Fruit fly (Drosophila melanogaster) whole organism, embryonic: Measurements from ENCODE around the gene Ppm1.

ENCODE experiments used
- Awh ChIP-seq: fragments of 200-800 bp; sonication (Bioruptor generic); IDR thresholded peaks from 2 replicates; pipeline ENCODE4, ENCODE4 v1.3.6; 2022; ENCODE audit warnings: missing biosample characterization, missing genetic modification characterization
- B-H2 ChIP-seq: fragments of 200-800 bp; sonication (Bioruptor generic); optimal IDR thresholded peaks from 2 replicates; lab custom pipeline; 2018; ENCODE audit warnings: missing biosample characterization, mild to moderate bottlenecking, missing genetic modification characterization
- CG10565 ChIP-seq: fragments of 200-800 bp; sonication (Bioruptor generic); optimal IDR thresholded peaks from 3 replicates; lab custom pipeline; 2016; ENCODE audit warnings: missing biosample characterization, mild to moderate bottlenecking, missing genetic modification characterization
- CG12155 ChIP-seq: fragments of 200-800 bp; sonication (Bioruptor generic); optimal IDR thresholded peaks from 3 replicates; lab custom pipeline; 2016; ENCODE audit warnings: missing biosample characterization, missing genetic modification characterization
- CG12391 ChIP-seq: fragments of 200-800 bp; sonication (Bioruptor generic); optimal IDR thresholded peaks from 3 replicates; lab custom pipeline; 2018; ENCODE audit warnings: missing biosample characterization, mild to moderate bottlenecking, missing genetic modification characterization, moderate library complexity
- CG13624 ChIP-seq: fragments of 200-800 bp; sonication (Bioruptor generic); optimal IDR thresholded peaks from 2 replicates; lab custom pipeline; 2016; ENCODE audit warnings: missing biosample characterization, missing genetic modification characterization
- CG13894 ChIP-seq: fragments of 200-800 bp; sonication (Bioruptor generic); optimal IDR thresholded peaks from 3 replicates; lab custom pipeline; 2018; ENCODE audit warnings: missing biosample characterization, mild to moderate bottlenecking, missing genetic modification characterization, moderate library complexity
- CG15514 ChIP-seq: fragments of 200-800 bp; sonication (Bioruptor generic); optimal IDR thresholded peaks from 3 replicates; lab custom pipeline; 2017; ENCODE audit warnings: missing biosample characterization, missing genetic modification characterization, mild to moderate bottlenecking, moderate library complexity, missing genetic modification reagents
- CG17612 ChIP-seq: fragments of 200-800 bp; sonication (Bioruptor generic); IDR thresholded peaks from 2 replicates; pipeline ENCODE4 v1.3.6; 2022; ENCODE audit warnings: missing biosample characterization, missing genetic modification characterization
- CG17802 ChIP-seq: fragments of 200-800 bp; sonication (Bioruptor generic); optimal IDR thresholded peaks from 2 replicates; lab custom pipeline; 2018; ENCODE audit warnings: missing biosample characterization, mild to moderate bottlenecking, missing genetic modification characterization, moderate library complexity
- CG4617 ChIP-seq: fragments of 200-800 bp; sonication (Bioruptor generic); optimal IDR thresholded peaks from 3 replicates; lab custom pipeline; 2016; ENCODE audit warnings: missing biosample characterization, missing genetic modification characterization, borderline replicate concordance
- CG6272 ChIP-seq: fragments of 200-800 bp; sonication (Bioruptor generic); IDR thresholded peaks from 2 replicates; pipeline ENCODE4 v1.3.6; 2022; ENCODE audit warnings: missing biosample characterization, missing genetic modification characterization
- CG7786 ChIP-seq: fragments of 200-800 bp; sonication (Bioruptor generic); optimal IDR thresholded peaks from 2 replicates; lab custom pipeline; 2016; ENCODE audit warnings: missing biosample characterization, missing genetic modification characterization
- D19B ChIP-seq: fragments of 200-800 bp; sonication (Bioruptor generic); optimal IDR thresholded peaks from 2 replicates; lab custom pipeline; 2017; ENCODE audit warnings: missing biosample characterization, mild to moderate bottlenecking, missing genetic modification characterization
- Dad ChIP-seq: fragments of 200-800 bp; sonication (Bioruptor generic); optimal IDR thresholded peaks from 3 replicates; lab custom pipeline; 2016; ENCODE audit warnings: missing biosample characterization, missing genetic modification characterization
- Drgx ChIP-seq: fragments of 200-800 bp; sonication (Bioruptor generic); IDR thresholded peaks from 2 replicates; pipeline ENCODE4 v1.3.6; 2022; ENCODE audit warnings: missing biosample characterization, missing genetic modification characterization
- ERR ChIP-seq: fragments of 200-800 bp; sonication (Bioruptor generic); optimal IDR thresholded peaks from 2 replicates; lab custom pipeline; 2016; ENCODE audit warnings: missing biosample characterization, missing genetic modification characterization
- Fer2 ChIP-seq: fragments of 200-800 bp; sonication (Bioruptor generic); optimal IDR thresholded peaks from 2 replicates; lab custom pipeline; 2018; ENCODE audit warnings: missing biosample characterization, mild to moderate bottlenecking, missing genetic modification characterization, moderate library complexity
- HmgD ChIP-seq: fragments of 200-800 bp; sonication (Bioruptor generic); optimal IDR thresholded peaks from 3 replicates; lab custom pipeline; 2016; ENCODE audit warnings: missing biosample characterization, missing genetic modification characterization
- Hr51 ChIP-seq, 2 experiments: fragments of 200-800 bp; sonication (Bioruptor generic); optimal IDR thresholded peaks; 2 replicates in 1 of 2; 3 replicates in 1 of 2; lab custom pipeline; 2016 to 2018; ENCODE audit warnings: missing biosample characterization in 2 of 2, missing genetic modification characterization in 2 of 2, mild to moderate bottlenecking in 1 of 2, moderate library complexity in 1 of 2
- MESR4 ChIP-seq: fragments of 200-800 bp; sonication (Bioruptor generic); optimal IDR thresholded peaks from 2 replicates; lab custom pipeline; 2018; ENCODE audit warnings: missing biosample characterization, mild to moderate bottlenecking, missing genetic modification characterization, moderate library complexity
- MTF-1 ChIP-seq: fragments of 200-800 bp; sonication (Bioruptor generic); optimal IDR thresholded peaks from 2 replicates; lab custom pipeline; 2018; ENCODE audit warnings: missing biosample characterization, mild to moderate bottlenecking, missing genetic modification characterization, borderline replicate concordance
- Max ChIP-seq: fragments of 200-800 bp; sonication (Bioruptor generic); optimal IDR thresholded peaks from 2 replicates; lab custom pipeline; 2016; ENCODE audit warnings: missing biosample characterization, mild to moderate bottlenecking, missing genetic modification characterization
- Meics ChIP-seq: fragments of 200-800 bp; sonication (Bioruptor generic); optimal IDR thresholded peaks from 2 replicates; lab custom pipeline; 2017; ENCODE audit warnings: missing biosample characterization, mild to moderate bottlenecking, missing genetic modification characterization
- NfI ChIP-seq: fragments of 200-800 bp; sonication (Bioruptor generic); optimal IDR thresholded peaks from 3 replicates; lab custom pipeline; 2018; ENCODE audit warnings: missing biosample characterization, mild to moderate bottlenecking, missing genetic modification characterization, moderate library complexity
- PHDP ChIP-seq: fragments of 200-800 bp; sonication (Bioruptor generic); optimal IDR thresholded peaks from 3 replicates; lab custom pipeline; 2018; ENCODE audit warnings: missing biosample characterization, mild to moderate bottlenecking, missing genetic modification characterization, moderate library complexity
- Xbp1 ChIP-seq: fragments of 200-800 bp; sonication (Bioruptor generic); optimal IDR thresholded peaks from 3 replicates; lab custom pipeline; 2016; ENCODE audit warnings: missing biosample characterization, mild to moderate bottlenecking, missing genetic modification characterization
- amos ChIP-seq: fragments of 200-800 bp; sonication (Bioruptor generic); IDR thresholded peaks from 2 replicates; pipeline ENCODE4 v1.3.6; 2022; ENCODE audit warnings: missing biosample characterization, missing genetic modification characterization; ENCODE audit not compliant: partially characterized antibody
- bab2 ChIP-seq: fragments of 200-800 bp; sonication (Bioruptor generic); optimal IDR thresholded peaks from 2 replicates; lab custom pipeline; 2016; ENCODE audit warnings: missing biosample characterization, missing genetic modification characterization
- bsh ChIP-seq, 2 experiments: fragments of 200-800 bp; sonication (Bioruptor generic); optimal IDR thresholded peaks; 2 replicates each; lab custom pipeline; 2017 to 2018; ENCODE audit warnings: mild to moderate bottlenecking in 2 of 2, missing biosample characterization in 2 of 2, missing genetic modification characterization in 2 of 2, moderate library complexity in 1 of 2
- cato ChIP-seq: fragments of 200-800 bp; sonication (Bioruptor generic); optimal IDR thresholded peaks from 2 replicates; lab custom pipeline; 2016; ENCODE audit warnings: missing biosample characterization, missing genetic modification characterization, borderline replicate concordance
- chinmo ChIP-seq: fragments of 200-800 bp; sonication (Bioruptor generic); IDR thresholded peaks from 4 replicates; pipeline ENCODE4 v1.3.6; 2022; ENCODE audit warnings: missing biosample characterization, missing genetic modification characterization; ENCODE audit not compliant: partially characterized antibody
- ci ChIP-seq: fragments of 200-800 bp; sonication (Bioruptor generic); IDR thresholded peaks from 3 replicates; pipeline ENCODE4 v1.3.6; 2022; ENCODE audit warnings: missing biosample characterization, missing genetic modification characterization
- cwo ChIP-seq: fragments of 200-800 bp; sonication (Bioruptor generic); optimal IDR thresholded peaks from 3 replicates; lab custom pipeline; 2017; ENCODE audit warnings: missing biosample characterization, missing genetic modification characterization, mild to moderate bottlenecking, moderate library complexity, missing genetic modification reagents
- dpn ChIP-seq, 2 experiments: fragments of 200-800 bp; sonication (Bioruptor generic); optimal IDR thresholded peaks; 3 replicates each; lab custom pipeline; 2016; ENCODE audit warnings: missing biosample characterization in 2 of 2, missing genetic modification characterization in 2 of 2
- fd102C ChIP-seq: fragments of 200-800 bp; sonication (Bioruptor generic); optimal IDR thresholded peaks from 2 replicates; lab custom pipeline; 2018; ENCODE audit warnings: missing biosample characterization, mild to moderate bottlenecking, missing genetic modification characterization, moderate library complexity
- fu2 ChIP-seq: fragments of 200-800 bp; sonication (Bioruptor generic); optimal IDR thresholded peaks from 2 replicates; lab custom pipeline; 2016; ENCODE audit warnings: missing biosample characterization, missing genetic modification characterization
- hb ChIP-seq: fragments of 200-800 bp; sonication (Bioruptor generic); IDR thresholded peaks from 3 replicates; pipeline ENCODE4 v1.3.6; 2022; ENCODE audit warnings: missing biosample characterization, missing genetic modification characterization; ENCODE audit not compliant: partially characterized antibody
- lbe ChIP-seq: fragments of 200-800 bp; sonication (Bioruptor generic); optimal IDR thresholded peaks from 2 replicates; lab custom pipeline; 2016; ENCODE audit warnings: missing biosample characterization, mild to moderate bottlenecking, missing genetic modification characterization
- pfk ChIP-seq: fragments of 200-800 bp; sonication (Bioruptor generic); optimal IDR thresholded peaks from 2 replicates; lab custom pipeline; 2018; ENCODE audit warnings: missing biosample characterization, mild to moderate bottlenecking, missing genetic modification characterization, moderate library complexity
- pum ChIP-seq: fragments of 200-800 bp; sonication (Bioruptor generic); optimal IDR thresholded peaks from 2 replicates; lab custom pipeline; 2016; ENCODE audit warnings: missing biosample characterization, missing genetic modification characterization
- ranshi ChIP-seq: fragments of 200-800 bp; sonication (Bioruptor generic); IDR thresholded peaks from 2 replicates; pipeline ENCODE4 v1.3.6; 2022; ENCODE audit warnings: missing biosample characterization, missing genetic modification characterization
- sd ChIP-seq: fragments of 200-800 bp; sonication (Bioruptor generic); optimal IDR thresholded peaks from 3 replicates; lab custom pipeline; 2018; ENCODE audit warnings: missing biosample characterization, mild to moderate bottlenecking, missing genetic modification characterization, moderate library complexity
- sens ChIP-seq: fragments of 200-800 bp; sonication (Bioruptor generic); peaks from one replicate; lab custom pipeline; 2016; ENCODE audit warnings: missing biosample characterization, missing genetic modification characterization
- seq ChIP-seq: fragments of 200-800 bp; sonication (Bioruptor generic); IDR thresholded peaks from 2 replicates; pipeline ENCODE4 v1.3.6; 2022; ENCODE audit warnings: missing biosample characterization, missing genetic modification characterization
- slbo ChIP-seq: fragments of 200-800 bp; sonication (Bioruptor generic); IDR thresholded peaks from 2 replicates; pipeline ENCODE4 v1.3.6; 2022; ENCODE audit warnings: missing biosample characterization, missing genetic modification characterization
- sug ChIP-seq: fragments of 200-800 bp; optimal IDR thresholded peaks from 2 replicates; lab custom pipeline; 2019; ENCODE audit warnings: missing biosample characterization, mild to moderate bottlenecking, missing genetic modification characterization, moderate library complexity
- unpg ChIP-seq: fragments of 200-800 bp; sonication (Bioruptor generic); optimal IDR thresholded peaks from 3 replicates; lab custom pipeline; 2018; ENCODE audit warnings: missing biosample characterization, mild to moderate bottlenecking, missing genetic modification characterization, moderate library complexity

Ppm1 gene

DNA sequence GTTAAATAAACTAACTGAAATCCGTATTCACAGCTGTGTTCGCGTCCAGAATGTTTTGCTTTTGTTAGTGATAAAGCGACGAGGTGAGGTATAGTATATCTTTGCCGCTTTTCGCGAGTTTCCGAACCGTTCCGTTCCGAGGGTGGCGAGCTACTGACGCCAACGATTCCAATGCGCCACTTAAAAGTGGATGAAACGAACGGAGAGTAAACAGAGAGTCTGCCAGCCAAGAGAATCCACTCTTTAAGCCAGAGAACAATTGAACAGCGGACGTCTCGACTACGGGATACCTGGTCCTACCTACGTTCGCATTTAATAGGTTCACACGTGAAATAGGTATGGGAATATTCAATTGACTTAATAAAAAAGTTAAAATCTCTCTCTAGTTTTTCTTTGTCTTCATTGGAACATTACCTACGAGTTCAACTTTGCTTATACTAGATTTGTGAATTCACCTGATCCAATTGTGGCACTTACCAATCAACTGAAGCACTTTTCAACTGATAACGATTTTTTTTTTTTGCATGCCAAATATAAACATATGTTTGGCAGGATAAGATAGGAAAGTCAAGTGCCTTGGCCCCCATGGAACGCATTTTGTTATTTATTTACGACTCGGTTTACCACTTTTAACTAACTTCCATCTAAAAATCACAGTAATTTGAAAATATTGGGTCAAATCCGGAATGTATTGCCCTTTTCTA lies 22.9 kb downstream of the Ppm1 start, which contains the start of gene CG13893 (continued):
- no peak for TF ChIP-seq lbe
- TF ChIP-seq MESR4 (GFP tag; lab: Kevin White, UChicago), result peak; percentile 17
- TF ChIP-seq Meics (GFP tag; lab: Kevin White, UChicago), result peak; percentile 32
- no peak for TF ChIP-seq Hr51 (GFP tag; optimal IDR thresholded peaks at IDR 0.05; lab: Kevin White, UChicago)
- TF ChIP-seq ERR (GFP tag; lab: Kevin White, UChicago), result no peak
- peak; percentile 53; the same call in 1 of the 2 replicates for TF ChIP-seq amos (GFP tag; lab: Robert Waterston, UW)
- no peak for TF ChIP-seq cato (GFP tag; lab: Kevin White, UChicago)
- TF ChIP-seq sd (tag; lab: Kevin White, UChicago), result peak; percentile 16
- TF ChIP-seq HmgD (GFP tag; lab: Kevin White, UChicago), result no peak
- peak; percentile 0 for TF ChIP-seq CG12391
- TF ChIP-seq pfk (GFP tag; lab: Kevin White, UChicago), result peak; percentile 88
- peak in 1 of 2 experiments; percentile 41 for TF ChIP-seq dpn (GFP tag; optimal IDR thresholded peaks at IDR 0.05; lab: Kevin White, UChicago)
- TF ChIP-seq CG7786 (GFP tag; lab: Kevin White, UChicago), result no peak
- peak; percentile 20 for TF ChIP-seq NfI
- no peak for TF ChIP-seq bsh (GFP tag; optimal IDR thresholded peaks at IDR 0.05; lab: Kevin White, UChicago)
- peak; percentile 85 for TF ChIP-seq sug (tag; lab: Kevin White, UChicago)
- TF ChIP-seq chinmo (GFP tag; lab: Robert Waterston, UW), result peak; percentile 91; the same call in 3 of the 4 replicates
- peak; percentile 58 for TF ChIP-seq MTF-1
- no peak for TF ChIP-seq unpg (GFP tag; lab: Kevin White, UChicago)
- 0 out of 2 replicates have a peak, but pooled peaks have one; percentile 34 for TF ChIP-seq CG17612 (GFP tag; lab: Robert Waterston, UW)
- TF ChIP-seq PHDP, result no peak
- peak; percentile 5 for TF ChIP-seq bab2 (GFP tag; lab: Kevin White, UChicago)
- peak; percentile 99 for TF ChIP-seq D19B
- TF ChIP-seq Dad (GFP tag; lab: Kevin White, UChicago), result peak; percentile 8
- TF ChIP-seq sens (GFP tag; lab: Kevin White, UChicago), result peak; percentile 87
- peak; percentile 56; the same call in 1 of the 2 replicates for TF ChIP-seq seq
- 0 out of 2 replicates have a peak, but pooled peaks have one; percentile 10 for TF ChIP-seq CG6272 (GFP tag; lab: Robert Waterston, UW)
- TF ChIP-seq slbo, result peak; percentile 42
- TF ChIP-seq cwo, result peak; percentile 5
- no peak for TF ChIP-seq CG17802
- TF ChIP-seq Drgx (GFP tag; lab: Robert Waterston, UW), result peak; percentile 24; the same call in 1 of the 2 replicates
- no peak for TF ChIP-seq Awh (GFP tag; lab: Robert Waterston, UW)
- no peak for TF ChIP-seq Max (GFP tag; lab: Kevin White, UChicago)
- peak; percentile 82 for TF ChIP-seq CG13624
- TF ChIP-seq B-H2 (GFP tag; lab: Kevin White, UChicago), result peak; percentile 38
- TF ChIP-seq fd102C (GFP tag; lab: Kevin White, UChicago), result no peak
- TF ChIP-seq CG13894, result peak; percentile 62
- TF ChIP-seq hb (GFP tag; lab: Robert Waterston, UW), result no peak
- no peak for TF ChIP-seq CG12155 (GFP tag; lab: Kevin White, UChicago)
- peak; percentile 11 for TF ChIP-seq Fer2 (tag; lab: Kevin White, UChicago)
- peak; percentile 43 for TF ChIP-seq CG15514 (GFP tag; lab: Kevin White, UChicago)
- TF ChIP-seq pum (GFP tag; lab: Kevin White, UChicago), result no peak
- TF ChIP-seq ranshi, result peak; percentile 44; the same call in 1 of the 2 replicates
- TF ChIP-seq CG4617 (GFP tag; lab: Kevin White, UChicago), result no peak
- no peak for TF ChIP-seq fu2 (GFP tag; lab: Kevin White, UChicago)
- TF ChIP-seq ci (GFP tag; lab: Robert Waterston, UW), result peak; percentile 70; the same call in 2 of the 3 replicates
- TF ChIP-seq CG10565 (GFP tag; lab: Kevin White, UChicago), result no peak
- no peak for TF ChIP-seq Xbp1
